Fruit fly (Drosophila melanogaster): ENCODE results near the gene CG14312.

The CG14312 gene

DNA sequence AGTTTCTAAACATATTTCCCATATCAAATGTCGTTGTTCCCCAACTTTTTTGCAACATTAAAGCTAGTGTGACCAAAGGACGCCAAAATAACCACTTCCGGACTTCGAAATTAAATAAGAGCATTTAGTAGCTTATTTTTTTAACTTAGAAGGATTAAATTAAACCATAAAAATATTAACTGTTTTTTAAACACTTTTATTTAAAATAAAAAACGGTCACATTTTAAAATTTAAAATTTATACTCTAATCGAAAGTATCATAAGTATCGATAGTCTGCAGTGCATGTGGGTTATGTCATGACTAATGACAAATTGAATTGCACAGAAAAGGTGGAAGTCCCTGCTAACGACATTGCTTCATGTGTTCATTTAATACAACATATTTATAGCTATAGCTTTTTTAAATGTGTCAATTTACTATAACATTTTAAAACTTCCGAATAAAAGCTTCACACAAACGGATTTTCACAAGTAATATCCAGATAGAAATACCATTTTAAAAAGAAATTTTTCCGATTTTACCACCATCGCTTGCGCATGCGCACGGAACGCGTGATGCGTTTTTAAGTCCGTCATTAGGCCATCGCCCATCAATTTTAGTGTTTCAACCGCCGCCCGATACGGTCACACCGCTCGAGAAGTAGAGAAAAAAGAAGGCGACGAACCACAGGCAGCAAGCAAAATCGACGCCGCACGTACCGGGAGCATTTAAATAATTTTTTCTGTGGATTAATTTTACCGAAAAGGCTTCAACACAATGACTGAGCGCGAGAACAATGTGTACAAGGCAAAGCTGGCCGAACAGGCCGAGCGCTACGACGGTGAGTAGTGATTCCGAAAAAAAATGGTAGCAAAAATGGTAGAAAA lies 41.0 kb downstream of the CG14312 start, which contains the start of the genes CG7156 and 14-3-3epsilon (continued):
- TF ChIP-seq Scr (GFP tag; IDR thresholded peaks at IDR 0.05; ENCODE audit: partially characterized antibody) (peak; percentile 74), CG14965 (GFP tag; optimal IDR thresholded peaks at IDR 0.05; ENCODE audit: borderline replicate concordance) (no peak), Fer2 (tag; optimal IDR thresholded peaks at IDR 0.05) (no peak), psq (GFP tag; optimal IDR thresholded peaks at IDR 0.05) (no peak), onecut (GFP tag; IDR thresholded peaks at IDR 0.05) (peak; percentile 25; the same call in 1 of the 2 replicates), CG4282 (GFP tag; optimal IDR thresholded peaks at IDR 0.05) (peak; percentile 9), crp (GFP tag; optimal IDR thresholded peaks at IDR 0.05) (peak in 1 of 2 experiments; percentile 4), Pdp1 (GFP tag; optimal IDR thresholded peaks at IDR 0.05) (peak in 1 of 2 experiments; percentile 64), CG11085 (GFP tag; IDR thresholded peaks at IDR 0.05) (no peak), CG6272 (GFP tag; IDR thresholded peaks at IDR 0.05) (no peak), sr (GFP tag; IDR thresholded peaks at IDR 0.05) (no peak), MESR4 (GFP tag; optimal IDR thresholded peaks at IDR 0.05) (peak; percentile 88), CG2678 (tag; optimal IDR thresholded peaks at IDR 0.05) (no peak), shn (GFP tag; optimal IDR thresholded peaks at IDR 0.05) (no peak), CG3995 (GFP tag; optimal IDR thresholded peaks at IDR 0.05) (no peak), sens (GFP tag) (peak; percentile 91), CG31365 (tag; optimal IDR thresholded peaks at IDR 0.05) (no peak), tll (GFP tag; optimal IDR thresholded peaks at IDR 0.05) (peak; percentile 1 to 80), row (GFP tag; IDR thresholded peaks at IDR 0.05) (peak; percentile 35), Gug (GFP tag; IDR thresholded peaks at IDR 0.05) (no peak), CG17328 (GFP tag; IDR thresholded peaks at IDR 0.05) (peak; percentile 69), CG5953 (GFP tag; IDR thresholded peaks at IDR 0.05) (no peak), CG10147 (GFP tag; optimal IDR thresholded peaks at IDR 0.05) (no peak), exex (tag; optimal IDR thresholded peaks at IDR 0.05) (no peak), ap (GFP tag; IDR thresholded peaks at IDR 0.05) (peak; percentile 41; the same call in 1 of the 2 replicates), danr (GFP tag; IDR thresholded peaks at IDR 0.05) (no peak), zfh1 (GFP tag; IDR thresholded peaks at IDR 0.05) (0 out of 3 replicates have a peak, but pooled peaks have one; percentile 37), CG17612 (GFP tag; IDR thresholded peaks at IDR 0.05) (no peak), ab (GFP tag; optimal IDR thresholded peaks at IDR 0.05) (no peak), CG17568 (GFP tag; optimal IDR thresholded peaks at IDR 0.05) (peak; percentile 66), Jarid2 (GFP tag; optimal IDR thresholded peaks at IDR 0.05) (peak; percentile 77), Antp (GFP tag; optimal IDR thresholded peaks at IDR 0.05) (peak; percentile 2), Meics (GFP tag; optimal IDR thresholded peaks at IDR 0.05) (no peak), tgo (GFP tag; IDR thresholded peaks at IDR 0.05) (peak; percentile 22; the same call in 1 of the 3 replicates), CG12071 (GFP tag; optimal IDR thresholded peaks at IDR 0.05) (peak; percentile 30), Mad (GFP tag; optimal IDR thresholded peaks at IDR 0.05) (peak; percentile 23), Dip3 (GFP tag; optimal IDR thresholded peaks at IDR 0.05) (no peak), tap (tag; optimal IDR thresholded peaks at IDR 0.05) (peak; percentile 16), CG10321 (GFP tag; IDR thresholded peaks at IDR 0.05) (no peak), CG11456 (GFP tag; IDR thresholded peaks at IDR 0.05) (no peak; the same call in 2 of the 3 replicates), unpg (GFP tag; optimal IDR thresholded peaks at IDR 0.05) (peak; percentile 73), Kr (GFP tag; optimal IDR thresholded peaks at IDR 0.05) (no peak), Opbp (GFP tag; IDR thresholded peaks at IDR 0.05; ENCODE audit: partially characterized antibody) (0 out of 3 replicates have a peak, but pooled peaks have one; percentile 22), CG4854 (GFP tag; optimal IDR thresholded peaks at IDR 0.05) (no peak), CG9609 (GFP tag; optimal IDR thresholded peaks at IDR 0.05) (no peak), gsb (GFP tag; IDR thresholded peaks at IDR 0.05) (no peak), CG8290 (GFP tag; optimal IDR thresholded peaks at IDR 0.05) (peak; percentile 42), CG8290 (tag; optimal IDR thresholded peaks at IDR 0.05) (no peak), p53 (GFP tag; optimal IDR thresholded peaks at IDR 0.05) (peak; percentile 57)
